Worm (Caenorhabditis elegans) whole organism, early embryonic: Measurements from ENCODE around the gene T11G6.2.

Experiments used
- B0310.2 ChIP-seq: sonication (generic microtip); optimal IDR thresholded peaks from 2 replicates; lab custom pipeline; 2016; ENCODE audit warnings: mild to moderate bottlenecking, missing genetic modification characterization, missing compliant biosample characterization
- F13C5.2 ChIP-seq: sonication (generic microtip); optimal IDR thresholded peaks from 2 replicates; lab custom pipeline; 2017; ENCODE audit warnings: mild to moderate bottlenecking, missing genetic modification characterization, inconsistent platforms, missing compliant biosample characterization
- aly-1 ChIP-seq: sonication (generic microtip); optimal IDR thresholded peaks from 2 replicates; lab custom pipeline; 2016; ENCODE audit warnings: missing genetic modification characterization, missing compliant biosample characterization
- ama-1 ChIP-seq: fragments of 150-350 bp; optimal IDR thresholded peaks from 2 replicates; lab custom pipeline; 2014
- ceh-13 ChIP-seq: fragments of 200-800 bp; sonication (Bioruptor generic); optimal IDR thresholded peaks from 2 replicates; lab custom pipeline; 2018; ENCODE audit warnings: mild to moderate bottlenecking, missing genetic modification characterization, missing compliant biosample characterization
- ceh-36 ChIP-seq: sonication (generic microtip); optimal IDR thresholded peaks from 2 replicates; lab custom pipeline; 2016; ENCODE audit warnings: missing genetic modification characterization, inconsistent platforms, missing compliant biosample characterization
- ets-7 ChIP-seq: sonication (generic microtip); optimal IDR thresholded peaks from 2 replicates; lab custom pipeline; 2016; ENCODE audit warnings: missing genotype, missing genetic modification characterization, missing compliant biosample characterization
- flt-1 ChIP-seq: fragments of 200-800 bp; sonication (Bioruptor generic); IDR thresholded peaks from 2 replicates; pipeline ENCODE4 v1.3.6; 2022; ENCODE audit warnings: missing genetic modification characterization, missing compliant biosample characterization
- hmbx-1 ChIP-seq: sonication (generic microtip); optimal IDR thresholded peaks from 2 replicates; lab custom pipeline; 2016; ENCODE audit warnings: mild to moderate bottlenecking, missing genetic modification characterization, missing compliant biosample characterization
- hmg-4 ChIP-seq: fragments of 200-800 bp; sonication (Bioruptor generic); optimal IDR thresholded peaks from 2 replicates; lab custom pipeline; 2018; ENCODE audit warnings: mild to moderate bottlenecking, missing genetic modification characterization, missing compliant biosample characterization
- hnd-1 ChIP-seq: sonication (generic microtip); optimal IDR thresholded peaks from 2 replicates; lab custom pipeline; 2016; ENCODE audit warnings: missing genetic modification characterization, missing compliant biosample characterization
- pes-1 ChIP-seq: fragments of 200-800 bp; sonication (Bioruptor generic); IDR thresholded peaks from 2 replicates; pipeline ENCODE4 v1.3.6; 2022; ENCODE audit warnings: missing genetic modification reagents, missing genetic modification characterization, missing compliant biosample characterization
- scrt-1 ChIP-seq: fragments of 200-800 bp; sonication (Bioruptor generic); IDR thresholded peaks from 2 replicates; pipeline ENCODE4 v1.3.6; 2022; ENCODE audit warnings: missing genetic modification characterization, missing compliant biosample characterization
- sea-1 ChIP-seq: fragments of 200-800 bp; sonication (Bioruptor generic); conservative IDR thresholded peaks from 2 replicates; pipeline ENCODE4 v1.3.6; 2022; ENCODE audit warnings: missing genetic modification characterization, missing compliant biosample characterization
- tbx-11 ChIP-seq: fragments of 200-800 bp; sonication (Bioruptor generic); IDR thresholded peaks from 2 replicates; pipeline ENCODE4 v1.3.6; 2022; ENCODE audit warnings: missing genetic modification characterization, missing compliant biosample characterization
- tbx-37 ChIP-seq: fragments of 200-800 bp; sonication (Bioruptor generic); conservative IDR thresholded peaks from 2 replicates; pipeline ENCODE4 v1.3.6; 2022; ENCODE audit warnings: missing genetic modification reagents, missing genetic modification characterization, missing compliant biosample characterization
- tra-4 ChIP-seq: sonication (generic microtip); optimal IDR thresholded peaks from 2 replicates; lab custom pipeline; 2017; ENCODE audit warnings: missing genetic modification characterization, missing compliant biosample characterization

Gene T11G6.2

ce11 chrIV:10867370-10868146 is 9.3 kb upstream of the T11G6.2 start:
- no peak for TF ChIP-seq hmg-4 (GFP tag; lab: Kevin White, UChicago)
- TF ChIP-seq sea-1 (GFP tag; lab: Robert Waterston, UW), result no peak
- TF ChIP-seq F13C5.2, result no peak
- no peak for TF ChIP-seq pes-1
- TF ChIP-seq flt-1 (GFP tag; lab: Robert Waterston, UW), result no peak
- no peak for TF ChIP-seq hnd-1 (tag; lab: Kevin White, UChicago)
- TF ChIP-seq ama-1, result no peak

- no peak for TF ChIP-seq tra-4 (tag; lab: Kevin White, UChicago)
- no peak for TF ChIP-seq F13C5.2
- no peak for TF ChIP-seq hmg-4 (GFP tag; lab: Kevin White, UChicago)
- no peak for TF ChIP-seq flt-1 (GFP tag; lab: Robert Waterston, UW)
- no peak for TF ChIP-seq B0310.2
- TF ChIP-seq ceh-13, result no peak
These were observed 5.7 kb upstream of the T11G6.2 start, which contains the start of gene nish-1 for ce11 chrIV:10864031-10864430. nish-1 (plus strand) TSS chrIV:10864331.

- TF ChIP-seq scrt-1 (GFP tag; lab: Robert Waterston, UW), result no peak
- no peak for TF ChIP-seq aly-1 (tag; lab: Kevin White, UChicago)
- no peak for TF ChIP-seq ceh-13
- TF ChIP-seq ceh-36, result no peak
- TF ChIP-seq ets-7 (tag; lab: Kevin White, UChicago), result no peak
- TF ChIP-seq hmbx-1, result no peak
- no peak for TF ChIP-seq hmg-4 (GFP tag; lab: Kevin White, UChicago)
- no peak for TF ChIP-seq tbx-37
- no peak for TF ChIP-seq hnd-1 (tag; lab: Kevin White, UChicago)
- TF ChIP-seq F13C5.2, result no peak
- no peak for TF ChIP-seq B0310.2
- TF ChIP-seq tbx-11 (GFP tag; lab: Robert Waterston, UW), result no peak
- no peak for TF ChIP-seq tra-4 (tag; lab: Kevin White, UChicago)
These were observed 2.8 kb upstream of the T11G6.2 start, which contains the start of gene rbm-22 for ce11 chrIV:10861102-10861501. rbm-22 (plus strand) TSS chrIV:10861402.

- TF ChIP-seq aly-1 (tag; lab: Kevin White, UChicago), result no peak
- no peak for TF ChIP-seq tbx-11 (GFP tag; lab: Robert Waterston, UW)
- TF ChIP-seq B0310.2, result no peak
- no peak for TF ChIP-seq ceh-13
- no peak for TF ChIP-seq tra-4 (tag; lab: Kevin White, UChicago)
- TF ChIP-seq scrt-1 (GFP tag; lab: Robert Waterston, UW), result no peak
- no peak for TF ChIP-seq hnd-1 (tag; lab: Kevin White, UChicago)
- no peak for TF ChIP-seq flt-1 (GFP tag; lab: Robert Waterston, UW)
- TF ChIP-seq ceh-36, result no peak
- no peak for TF ChIP-seq hmg-4 (GFP tag; lab: Kevin White, UChicago)
- no peak for TF ChIP-seq F13C5.2
- TF ChIP-seq hmbx-1, result no peak
- TF ChIP-seq ama-1, result no peak
- TF ChIP-seq sea-1 (GFP tag; lab: Robert Waterston, UW), result no peak
- no peak for TF ChIP-seq tbx-37
- no peak for TF ChIP-seq pes-1
- no peak for TF ChIP-seq ets-7 (tag; lab: Kevin White, UChicago)
These were observed 2.4 kb downstream of the T11G6.2 start for ce11 chrIV:10855946-10856345.

- TF ChIP-seq ceh-36, result no peak
- TF ChIP-seq tbx-37, result no peak
- no peak for TF ChIP-seq hnd-1 (tag; lab: Kevin White, UChicago)
- TF ChIP-seq hmg-4 (GFP tag; lab: Kevin White, UChicago), result no peak
- TF ChIP-seq scrt-1 (GFP tag; lab: Robert Waterston, UW), result no peak
- TF ChIP-seq F13C5.2, result no peak
These were observed 3.2 kb downstream of the T11G6.2 start, which contains the start of gene T11G6.3 for ce11 chrIV:10855049-10855448. T11G6.3 (minus strand) TSS chrIV:10855237.

ce11 chrIV:10854042-10854441 is 4.3 kb downstream of the T11G6.2 start:
- TF ChIP-seq tbx-11 (GFP tag; lab: Robert Waterston, UW) (no peak), B0310.2 (no peak), aly-1 (tag; lab: Kevin White, UChicago) (no peak), ama-1 (no peak), hmbx-1 (no peak), flt-1 (GFP tag; lab: Robert Waterston, UW) (no peak), ceh-36 (no peak)

ce11 chrIV:10852403-10852802 is 5.9 kb downstream of the T11G6.2 start:
- TF ChIP-seq pes-1 (no peak), B0310.2 (no peak), tbx-11 (GFP tag; lab: Robert Waterston, UW) (no peak), hmg-4 (GFP tag; lab: Kevin White, UChicago) (no peak), ets-7 (tag; lab: Kevin White, UChicago) (no peak), hmbx-1 (no peak)

ce11 chrIV:10851833-10852232 is 6.5 kb downstream of the T11G6.2 start, which contains the start of gene T11G6.4:
T11G6.4 (minus strand) TSS chrIV:10851933.
- TF ChIP-seq hnd-1 (tag; lab: Kevin White, UChicago) (no peak), tbx-11 (GFP tag; lab: Robert Waterston, UW) (no peak), pes-1 (no peak), ceh-36 (no peak), ama-1 (no peak), flt-1 (GFP tag; lab: Robert Waterston, UW) (no peak), aly-1 (tag; lab: Kevin White, UChicago) (no peak), scrt-1 (GFP tag; lab: Robert Waterston, UW) (no peak), tbx-37 (no peak), hmg-4 (GFP tag; lab: Kevin White, UChicago) (no peak), ets-7 (tag; lab: Kevin White, UChicago) (no peak), F13C5.2 (no peak), B0310.2 (no peak), hmbx-1 (no peak), sea-1 (GFP tag; lab: Robert Waterston, UW) (no peak), ceh-13 (no peak), tra-4 (tag; lab: Kevin White, UChicago) (no peak)
